Fruit fly (Drosophila melanogaster) whole organism, wandering third instar larva: ENCODE measurements around the gene CG7236.

ENCODE experiments used
- CrebA ChIP-seq: fragments of 200-800 bp; sonication (Bioruptor generic); optimal IDR thresholded peaks from 2 replicates; lab custom pipeline; 2016; ENCODE audit warnings: missing biosample characterization, mild to moderate bottlenecking, missing genetic modification characterization, borderline replicate concordance
- psq ChIP-seq: fragments of 200-800 bp; sonication (Bioruptor generic); optimal IDR thresholded peaks from 3 replicates; lab custom pipeline; 2017; ENCODE audit warnings: missing biosample characterization, mild to moderate bottlenecking, missing genetic modification characterization, moderate library complexity

DNA sequence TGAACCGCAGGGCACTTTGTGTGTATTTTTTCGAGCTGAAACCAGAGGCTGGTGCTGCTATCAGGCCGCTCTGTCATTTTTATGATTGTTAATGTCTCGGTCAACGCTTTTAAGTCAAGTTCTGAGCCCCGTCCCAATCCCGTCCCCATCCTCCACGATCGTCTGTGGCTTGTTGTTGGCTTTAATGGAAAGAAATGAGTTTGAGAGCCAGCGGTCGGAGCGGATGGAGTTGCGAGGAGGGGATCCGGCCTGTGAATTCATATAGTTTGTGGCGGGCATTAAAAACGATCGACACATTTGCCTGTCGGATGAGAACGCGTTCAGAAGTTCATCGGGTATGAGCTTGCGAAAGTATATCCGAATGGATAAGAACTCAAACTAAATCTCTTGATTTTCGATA lies 39.7 kb downstream of the CG7236 start, which contains the start of gene CG11029:
- TF ChIP-seq CrebA (GFP tag; lab: Kevin White, UChicago) (no peak), psq (GFP tag; lab: Kevin White, UChicago) (no peak)
